Worm (Caenorhabditis elegans) whole organism, midembryonic: ENCODE results near the gene nhr-158.

Experiments
- T22C8.4 ChIP-seq: fragments of 200-800 bp; sonication (Bioruptor generic); IDR thresholded peaks from 2 replicates; pipeline ENCODE4 v1.3.6; 2022; ENCODE audit warnings: missing genetic modification characterization, missing compliant biosample characterization
- cog-1 ChIP-seq: sonication (generic microtip); optimal IDR thresholded peaks from 2 replicates; lab custom pipeline; 2016; ENCODE audit warnings: missing genetic modification characterization, missing compliant biosample characterization
- flt-1 ChIP-seq: fragments of 200-800 bp; sonication (Bioruptor generic); IDR thresholded peaks from 2 replicates; pipeline ENCODE4 v1.3.6; 2022; ENCODE audit warnings: missing genetic modification characterization, missing compliant biosample characterization
- klf-2 ChIP-seq: fragments of 200-800 bp; sonication (Bioruptor generic); conservative IDR thresholded peaks from 2 replicates; pipeline ENCODE4 v1.3.6; 2022; ENCODE audit warnings: missing genetic modification reagents, missing genetic modification characterization, missing compliant biosample characterization
- med-1 ChIP-seq: sonication (generic microtip); optimal IDR thresholded peaks from 2 replicates; lab custom pipeline; 2017; ENCODE audit warnings: missing genetic modification characterization, mild to moderate bottlenecking, missing compliant biosample characterization, antibody characterized with exemption, missing genetic modification reagents; ENCODE audit not compliant: insufficient read depth
- ref-1 ChIP-seq: fragments of 200-800 bp; sonication (Bioruptor generic); conservative IDR thresholded peaks from 2 replicates; pipeline ENCODE4 v1.3.6; 2022; ENCODE audit warnings: missing genetic modification reagents, missing genetic modification characterization, missing compliant biosample characterization
- tab-1 ChIP-seq: fragments of 200-800 bp; sonication (Bioruptor generic); IDR thresholded peaks from 2 replicates; pipeline ENCODE4 v1.3.6; 2022; ENCODE audit warnings: missing genetic modification characterization, missing compliant biosample characterization
- ztf-23 ChIP-seq: fragments of 200-800 bp; sonication (Bioruptor generic); IDR thresholded peaks from 2 replicates; pipeline ENCODE4 v1.3.6; 2022; ENCODE audit warnings: missing genetic modification reagents, missing genetic modification characterization, missing compliant biosample characterization
- ztf-29 ChIP-seq: fragments of 200-800 bp; sonication (Bioruptor generic); IDR thresholded peaks from 2 replicates; pipeline ENCODE4 v1.3.6; 2022; ENCODE audit warnings: missing genetic modification reagents, missing genetic modification characterization, missing compliant biosample characterization

Gene nhr-158

ce11 chrV:3874102-3874744, at the start of gene nhr-158:
Gene nhr-158 (minus strand): TSS chrV:3874152.
- no peak for TF ChIP-seq klf-2
- no peak for TF ChIP-seq cog-1 (tag; lab: Kevin White, UChicago)
- TF ChIP-seq tab-1 (GFP tag; lab: Robert Waterston, UW), result no peak
- TF ChIP-seq flt-1 (GFP tag; lab: Robert Waterston, UW), result no peak
- no peak for TF ChIP-seq T22C8.4 (GFP tag; lab: Robert Waterston, UW)
- no peak for TF ChIP-seq ref-1 (GFP tag; lab: Robert Waterston, UW)
- TF ChIP-seq med-1 (GFP tag; lab: Kevin White, UChicago), result no peak
- no peak for TF ChIP-seq ztf-29 (GFP tag; lab: Robert Waterston, UW)
- TF ChIP-seq ztf-23 (GFP tag; lab: Robert Waterston, UW), result no peak

- TF ChIP-seq ref-1 (GFP tag; lab: Robert Waterston, UW) (no peak), klf-2 (no peak), flt-1 (GFP tag; lab: Robert Waterston, UW) (no peak), cog-1 (tag; lab: Kevin White, UChicago) (no peak)
Observed at ce11 chrV:3922547-3922946, 48.6 kb upstream of the nhr-158 start.

DNA sequence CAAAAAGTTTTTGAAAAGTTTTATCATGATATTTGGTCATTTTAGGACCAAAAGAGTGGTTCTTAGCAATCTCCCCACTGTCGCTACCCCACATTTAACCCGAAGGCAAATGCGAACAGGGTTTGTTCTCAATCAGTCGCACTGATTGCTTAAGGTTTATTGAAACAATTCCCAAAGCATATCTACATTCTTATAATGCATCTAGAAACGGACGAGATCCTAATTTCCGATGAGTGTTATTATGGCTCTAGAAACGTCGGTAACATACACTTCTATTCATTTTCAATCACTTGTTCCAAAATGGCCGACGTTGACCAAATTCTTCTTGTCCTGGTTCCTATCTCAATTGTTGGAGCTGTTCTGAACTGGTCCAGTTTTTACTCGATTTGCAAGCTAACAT, 47.7 kb upstream of the nhr-158 start, which contains the start of gene srx-65:
srx-65 (plus strand) TSS at position 301 of the 400 bp plus-strand sequence.
- TF ChIP-seq flt-1 (GFP tag; lab: Robert Waterston, UW) (no peak), klf-2 (no peak), med-1 (GFP tag; lab: Kevin White, UChicago) (no peak), tab-1 (GFP tag; lab: Robert Waterston, UW) (no peak), cog-1 (tag; lab: Kevin White, UChicago) (no peak), ref-1 (GFP tag; lab: Robert Waterston, UW) (no peak), ztf-29 (GFP tag; lab: Robert Waterston, UW) (no peak), T22C8.4 (GFP tag; lab: Robert Waterston, UW) (no peak), ztf-23 (GFP tag; lab: Robert Waterston, UW) (no peak)

ce11 chrV:3919289-3919688, 45.3 kb upstream of the nhr-158 start, which contains the start of gene srx-66:
Gene srx-66 (plus strand): TSS chrV:3919589.
- no peak for TF ChIP-seq med-1 (GFP tag; lab: Kevin White, UChicago)
- no peak for TF ChIP-seq cog-1 (tag; lab: Kevin White, UChicago)
- no peak for TF ChIP-seq T22C8.4 (GFP tag; lab: Robert Waterston, UW)
- TF ChIP-seq ztf-23 (GFP tag; lab: Robert Waterston, UW), result no peak
- TF ChIP-seq ref-1 (GFP tag; lab: Robert Waterston, UW), result no peak
- TF ChIP-seq klf-2, result no peak
- TF ChIP-seq flt-1 (GFP tag; lab: Robert Waterston, UW), result no peak
- no peak for TF ChIP-seq tab-1 (GFP tag; lab: Robert Waterston, UW)
- TF ChIP-seq ztf-29 (GFP tag; lab: Robert Waterston, UW), result no peak

DNA sequence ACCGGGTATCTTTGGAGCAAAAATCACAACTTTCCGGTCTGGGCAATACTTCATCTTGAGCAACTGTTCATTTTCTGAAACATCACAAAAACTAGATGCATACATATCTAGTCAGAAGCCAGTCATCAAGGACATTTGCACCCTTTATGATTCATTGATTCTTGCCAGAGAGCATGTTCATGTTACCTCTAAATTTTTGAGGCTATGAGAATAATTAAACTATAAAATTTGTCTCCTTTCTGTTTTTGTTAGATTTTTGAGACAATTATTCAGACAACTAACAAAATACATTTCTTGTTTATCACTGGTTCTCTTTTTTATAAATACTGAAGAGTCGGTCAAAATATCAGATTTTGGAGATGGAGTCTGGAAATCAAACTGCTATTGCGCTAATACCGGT, 42.5 kb upstream of the nhr-158 start, which contains the start of gene srx-67:
srx-67 (plus strand) TSS at position 301 of the 400 bp plus-strand sequence.
- TF ChIP-seq ztf-23 (GFP tag; lab: Robert Waterston, UW), result no peak
- TF ChIP-seq cog-1 (tag; lab: Kevin White, UChicago), result no peak
- TF ChIP-seq tab-1 (GFP tag; lab: Robert Waterston, UW), result no peak
- TF ChIP-seq klf-2, result no peak
- no peak for TF ChIP-seq ref-1 (GFP tag; lab: Robert Waterston, UW)
- TF ChIP-seq flt-1 (GFP tag; lab: Robert Waterston, UW), result no peak
- no peak for TF ChIP-seq ztf-29 (GFP tag; lab: Robert Waterston, UW)
- no peak for TF ChIP-seq T22C8.4 (GFP tag; lab: Robert Waterston, UW)
- no peak for TF ChIP-seq med-1 (GFP tag; lab: Kevin White, UChicago)

ce11 chrV:3913131-3913530, 39.2 kb upstream of the nhr-158 start:
- no peak for TF ChIP-seq ztf-29 (GFP tag; lab: Robert Waterston, UW)
- TF ChIP-seq med-1 (GFP tag; lab: Kevin White, UChicago), result no peak
- TF ChIP-seq flt-1 (GFP tag; lab: Robert Waterston, UW), result no peak
- no peak for TF ChIP-seq ref-1 (GFP tag; lab: Robert Waterston, UW)
- no peak for TF ChIP-seq tab-1 (GFP tag; lab: Robert Waterston, UW)
- no peak for TF ChIP-seq T22C8.4 (GFP tag; lab: Robert Waterston, UW)
- TF ChIP-seq cog-1 (tag; lab: Kevin White, UChicago), result no peak
- no peak for TF ChIP-seq ztf-23 (GFP tag; lab: Robert Waterston, UW)
- TF ChIP-seq klf-2, result no peak

ce11 chrV:3912472-3912871, 38.5 kb upstream of the nhr-158 start, which contains the start of gene srx-68:
Gene srx-68 (plus strand): TSS chrV:3912772.
- TF ChIP-seq klf-2 (no peak), med-1 (GFP tag; lab: Kevin White, UChicago) (no peak), ref-1 (GFP tag; lab: Robert Waterston, UW) (no peak), cog-1 (tag; lab: Kevin White, UChicago) (no peak), tab-1 (GFP tag; lab: Robert Waterston, UW) (no peak), ztf-29 (GFP tag; lab: Robert Waterston, UW) (no peak), flt-1 (GFP tag; lab: Robert Waterston, UW) (no peak), ztf-23 (GFP tag; lab: Robert Waterston, UW) (no peak), T22C8.4 (GFP tag; lab: Robert Waterston, UW) (no peak)

ce11 chrV:3905841-3906240, 31.9 kb upstream of the nhr-158 start, which contains the start of gene nhr-156:
Gene nhr-156 (plus strand): TSS chrV:3906106.
- TF ChIP-seq cog-1 (tag; lab: Kevin White, UChicago) (no peak), med-1 (GFP tag; lab: Kevin White, UChicago) (no peak), ref-1 (GFP tag; lab: Robert Waterston, UW) (no peak), klf-2 (no peak), flt-1 (GFP tag; lab: Robert Waterston, UW) (no peak), tab-1 (GFP tag; lab: Robert Waterston, UW) (no peak), ztf-29 (GFP tag; lab: Robert Waterston, UW) (no peak), T22C8.4 (GFP tag; lab: Robert Waterston, UW) (no peak), ztf-23 (GFP tag; lab: Robert Waterston, UW) (no peak)
